Worm (Caenorhabditis elegans) whole organism, early embryonic: Measurements from ENCODE around the gene dsb-3.

Experiments used
- B0310.2 ChIP-seq: sonication (generic microtip); optimal IDR thresholded peaks from 2 replicates; lab custom pipeline; 2016; ENCODE audit warnings: mild to moderate bottlenecking, missing genetic modification characterization, missing compliant biosample characterization
- aly-1 ChIP-seq: sonication (generic microtip); optimal IDR thresholded peaks from 2 replicates; lab custom pipeline; 2016; ENCODE audit warnings: missing genetic modification characterization, missing compliant biosample characterization
- ama-1 ChIP-seq: fragments of 150-350 bp; optimal IDR thresholded peaks from 2 replicates; lab custom pipeline; 2014
- ceh-13 ChIP-seq: fragments of 200-800 bp; sonication (Bioruptor generic); optimal IDR thresholded peaks from 2 replicates; lab custom pipeline; 2018; ENCODE audit warnings: mild to moderate bottlenecking, missing genetic modification characterization, missing compliant biosample characterization
- ceh-36 ChIP-seq: sonication (generic microtip); optimal IDR thresholded peaks from 2 replicates; lab custom pipeline; 2016; ENCODE audit warnings: missing genetic modification characterization, inconsistent platforms, missing compliant biosample characterization
- ets-7 ChIP-seq: sonication (generic microtip); optimal IDR thresholded peaks from 2 replicates; lab custom pipeline; 2016; ENCODE audit warnings: missing genotype, missing genetic modification characterization, missing compliant biosample characterization
- pes-1 ChIP-seq: fragments of 200-800 bp; sonication (Bioruptor generic); IDR thresholded peaks from 2 replicates; pipeline ENCODE4 v1.3.6; 2022; ENCODE audit warnings: missing genetic modification reagents, missing genetic modification characterization, missing compliant biosample characterization
- scrt-1 ChIP-seq: fragments of 200-800 bp; sonication (Bioruptor generic); IDR thresholded peaks from 2 replicates; pipeline ENCODE4 v1.3.6; 2022; ENCODE audit warnings: missing genetic modification characterization, missing compliant biosample characterization
- tbx-37 ChIP-seq: fragments of 200-800 bp; sonication (Bioruptor generic); conservative IDR thresholded peaks from 2 replicates; pipeline ENCODE4 v1.3.6; 2022; ENCODE audit warnings: missing genetic modification reagents, missing genetic modification characterization, missing compliant biosample characterization

DNA sequence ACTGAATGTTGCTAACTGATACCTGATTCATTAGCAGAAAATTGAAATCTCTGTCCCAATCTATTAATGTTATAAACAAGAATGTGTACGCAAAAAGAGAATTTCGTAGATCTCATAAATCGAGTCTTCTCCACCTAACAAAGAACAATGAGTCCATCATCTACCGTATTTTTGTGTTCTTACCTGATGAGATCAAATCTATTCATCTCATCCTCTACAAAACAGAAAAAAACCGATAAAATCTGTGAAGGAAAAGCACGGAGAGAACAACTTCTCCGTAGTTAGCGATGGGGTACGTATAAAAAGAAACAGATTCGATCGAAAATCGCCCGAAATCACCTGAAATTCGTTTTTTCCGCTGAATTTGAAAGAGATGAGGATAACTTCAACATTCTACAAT, 49.2 kb upstream of the dsb-3 start, which contains the start of gene C33H5.1:
- TF ChIP-seq tbx-37 (GFP tag; lab: Robert Waterston, UW): no peak
- TF ChIP-seq aly-1 (tag; lab: Kevin White, UChicago): no peak
- TF ChIP-seq ceh-13 (GFP tag; lab: Kevin White, UChicago): no peak
- no peak for TF ChIP-seq scrt-1 (GFP tag; lab: Robert Waterston, UW)
- TF ChIP-seq ama-1 (lab: Kevin White, UChicago): no peak
- no peak for TF ChIP-seq B0310.2 (tag; lab: Kevin White, UChicago)
- TF ChIP-seq pes-1 (GFP tag; lab: Robert Waterston, UW): no peak
- TF ChIP-seq ceh-36 (tag; lab: Kevin White, UChicago): no peak
- no peak for TF ChIP-seq ets-7 (tag; lab: Kevin White, UChicago)
